Fruit fly (Drosophila melanogaster) whole organism, embryonic: ENCODE results near the gene CG3513.

Source experiments
- Bteb2 ChIP-seq: fragments of 200-800 bp; sonication (Bioruptor generic); optimal IDR thresholded peaks from 2 replicates; lab custom pipeline; 2016; ENCODE audit warnings: missing biosample characterization, missing genetic modification characterization
- CG10462 ChIP-seq: fragments of 200-800 bp; sonication (Bioruptor generic); optimal IDR thresholded peaks from 2 replicates; lab custom pipeline; 2016; ENCODE audit warnings: missing biosample characterization, missing genetic modification characterization
- CG11093 ChIP-seq: fragments of 200-800 bp; sonication (Bioruptor generic); IDR thresholded peaks from 3 replicates; pipeline ENCODE4 v1.3.6; 2022; ENCODE audit warnings: missing biosample characterization, missing genetic modification characterization
- CG11560 ChIP-seq: fragments of 200-800 bp; sonication (Bioruptor generic); IDR thresholded peaks from 3 replicates; pipeline ENCODE4 v1.3.6; 2022; ENCODE audit warnings: missing biosample characterization, missing genetic modification characterization
- CG11695 ChIP-seq: fragments of 200-800 bp; sonication (Bioruptor generic); IDR thresholded peaks from 3 replicates; pipeline ENCODE4 v1.3.6; 2022; ENCODE audit warnings: missing biosample characterization, missing genetic modification characterization
- CG11696 ChIP-seq: fragments of 200-800 bp; sonication (Bioruptor generic); IDR thresholded peaks from 2 replicates; pipeline ENCODE4 v1.3.6; 2022; ENCODE audit warnings: missing biosample characterization, missing genetic modification characterization
- CG11723 ChIP-seq: fragments of 200-800 bp; sonication (Bioruptor generic); optimal IDR thresholded peaks from 2 replicates; lab custom pipeline; 2017; ENCODE audit warnings: missing biosample characterization, mild to moderate bottlenecking, missing genetic modification characterization
- CG12219 ChIP-seq: fragments of 200-800 bp; sonication (Bioruptor generic); optimal IDR thresholded peaks from 3 replicates; lab custom pipeline; 2018; ENCODE audit warnings: missing biosample characterization, mild to moderate bottlenecking, missing genetic modification characterization
- CG12391 ChIP-seq: fragments of 200-800 bp; sonication (Bioruptor generic); optimal IDR thresholded peaks from 3 replicates; lab custom pipeline; 2018; ENCODE audit warnings: missing biosample characterization, mild to moderate bottlenecking, missing genetic modification characterization, moderate library complexity
- CG12942 ChIP-seq: fragments of 200-800 bp; sonication (Bioruptor generic); optimal IDR thresholded peaks from 3 replicates; lab custom pipeline; 2016; ENCODE audit warnings: missing biosample characterization, missing genetic modification characterization
- CG13287 ChIP-seq: fragments of 200-800 bp; sonication (Bioruptor generic); IDR thresholded peaks from 2 replicates; pipeline ENCODE4 v1.3.6; 2022; ENCODE audit warnings: missing biosample characterization, missing genetic modification characterization; ENCODE audit not compliant: partially characterized antibody
- CG14860 ChIP-seq: fragments of 200-800 bp; sonication (Bioruptor generic); IDR thresholded peaks from 3 replicates; pipeline ENCODE4 v1.3.6; 2022; ENCODE audit warnings: missing biosample characterization, missing genetic modification characterization; ENCODE audit not compliant: partially characterized antibody
- CG15073 ChIP-seq: fragments of 200-800 bp; sonication (Bioruptor generic); optimal IDR thresholded peaks from 2 replicates; lab custom pipeline; 2016; ENCODE audit warnings: missing biosample characterization, missing genetic modification characterization
- CG15696 ChIP-seq: fragments of 200-800 bp; sonication (Bioruptor generic); optimal IDR thresholded peaks from 2 replicates; lab custom pipeline; 2019; ENCODE audit warnings: missing biosample characterization, mild to moderate bottlenecking, missing genetic modification characterization, moderate library complexity
- CG1602 ChIP-seq: fragments of 200-800 bp; sonication (Bioruptor generic); optimal IDR thresholded peaks from 3 replicates; lab custom pipeline; 2016; ENCODE audit warnings: missing biosample characterization, missing genetic modification characterization
- CG18262 ChIP-seq: fragments of 200-800 bp; optimal IDR thresholded peaks from 3 replicates; lab custom pipeline; 2019; ENCODE audit warnings: missing biosample characterization, mild to moderate bottlenecking, missing genetic modification characterization, moderate library complexity
- CG18764 ChIP-seq: fragments of 200-800 bp; sonication (Bioruptor generic); optimal IDR thresholded peaks from 3 replicates; lab custom pipeline; 2016; ENCODE audit warnings: missing biosample characterization, missing genetic modification characterization
- CG3407 ChIP-seq: fragments of 200-800 bp; sonication (Bioruptor generic); optimal IDR thresholded peaks from 2 replicates; lab custom pipeline; 2018; ENCODE audit warnings: missing biosample characterization, mild to moderate bottlenecking, missing genetic modification characterization
- CG6854 ChIP-seq: fragments of 200-800 bp; sonication (Bioruptor generic); optimal IDR thresholded peaks from 3 replicates; lab custom pipeline; 2017; ENCODE audit warnings: missing biosample characterization, mild to moderate bottlenecking, missing genetic modification characterization
- Dbx ChIP-seq: fragments of 200-800 bp; sonication (Bioruptor generic); IDR thresholded peaks from 3 replicates; pipeline ENCODE4 v1.3.6; 2022; ENCODE audit warnings: missing biosample characterization, missing genetic modification characterization
- Drgx ChIP-seq: fragments of 200-800 bp; sonication (Bioruptor generic); IDR thresholded peaks from 2 replicates; pipeline ENCODE4 v1.3.6; 2022; ENCODE audit warnings: missing biosample characterization, missing genetic modification characterization
- Ravus ChIP-seq: fragments of 200-800 bp; sonication (Bioruptor generic); IDR thresholded peaks from 2 replicates; pipeline ENCODE4 v1.3.6; 2022; ENCODE audit warnings: missing biosample characterization, missing genetic modification characterization
- Sin3A ChIP-seq: fragments of >200 bp; optimal IDR thresholded peaks from 2 replicates; lab custom pipeline; 2018
- Tbp ChIP-seq: fragments of >200 bp; optimal IDR thresholded peaks from 2 replicates; lab custom pipeline; 2018; ENCODE audit warnings: missing biosample characterization, missing genetic modification characterization
- caup ChIP-seq: fragments of 200-800 bp; sonication (Bioruptor generic); optimal IDR thresholded peaks from 3 replicates; lab custom pipeline; 2017; ENCODE audit warnings: missing biosample characterization, mild to moderate bottlenecking, missing genetic modification characterization, moderate library complexity; ENCODE audit not compliant: severe bottlenecking
- cwo ChIP-seq: fragments of 200-800 bp; sonication (Bioruptor generic); optimal IDR thresholded peaks from 3 replicates; lab custom pipeline; 2017; ENCODE audit warnings: missing biosample characterization, missing genetic modification characterization, mild to moderate bottlenecking, moderate library complexity, missing genetic modification reagents
- dan ChIP-seq: fragments of 200-800 bp; sonication (Bioruptor generic); IDR thresholded peaks from 2 replicates; pipeline ENCODE4 v1.3.6; 2022; ENCODE audit warnings: missing biosample characterization, missing genetic modification characterization
- exex ChIP-seq: fragments of 200-800 bp; sonication (Bioruptor generic); optimal IDR thresholded peaks from 4 replicates; lab custom pipeline; 2018; ENCODE audit warnings: missing biosample characterization, mild to moderate bottlenecking, missing genetic modification characterization, moderate library complexity
- fd64A ChIP-seq: fragments of 200-800 bp; sonication (Bioruptor generic); optimal IDR thresholded peaks from 3 replicates; lab custom pipeline; 2018; ENCODE audit warnings: missing biosample characterization, mild to moderate bottlenecking, missing genetic modification characterization
- gce ChIP-seq: fragments of 200-800 bp; sonication (Bioruptor generic); IDR thresholded peaks from 3 replicates; pipeline ENCODE4 v1.3.6; 2022; ENCODE audit warnings: missing biosample characterization, missing genetic modification characterization
- gcm2 ChIP-seq: fragments of 200-800 bp; sonication (Bioruptor generic); optimal IDR thresholded peaks from 2 replicates; lab custom pipeline; 2016; ENCODE audit warnings: missing biosample characterization, missing genetic modification characterization
- hb ChIP-seq: fragments of 200-800 bp; sonication (Bioruptor generic); IDR thresholded peaks from 3 replicates; pipeline ENCODE4 v1.3.6; 2022; ENCODE audit warnings: missing biosample characterization, missing genetic modification characterization; ENCODE audit not compliant: partially characterized antibody
- kah ChIP-seq: fragments of 200-800 bp; sonication (Bioruptor generic); optimal IDR thresholded peaks from 2 replicates; lab custom pipeline; 2018; ENCODE audit warnings: missing biosample characterization, mild to moderate bottlenecking, missing genetic modification characterization
- lola ChIP-seq, 3 experiments: fragments of >200 bp in 2 of 3; fragments of 200-800 bp in 1 of 3; sonication (Bioruptor generic) in 1 of 3; optimal IDR thresholded peaks; 2 replicates each; lab custom pipeline; 2017 to 2019; ENCODE audit warnings: missing biosample characterization in 3 of 3, missing genetic modification characterization in 3 of 3, mild to moderate bottlenecking in 1 of 3, moderate library complexity in 1 of 3
- pfk ChIP-seq: fragments of 200-800 bp; sonication (Bioruptor generic); optimal IDR thresholded peaks from 2 replicates; lab custom pipeline; 2018; ENCODE audit warnings: missing biosample characterization, mild to moderate bottlenecking, missing genetic modification characterization, moderate library complexity
- pho ChIP-seq: fragments of 200-800 bp; sonication (Bioruptor generic); optimal IDR thresholded peaks from 2 replicates; lab custom pipeline; 2016; ENCODE audit warnings: missing biosample characterization, missing genetic modification characterization
- ranshi ChIP-seq: fragments of 200-800 bp; sonication (Bioruptor generic); IDR thresholded peaks from 2 replicates; pipeline ENCODE4 v1.3.6; 2022; ENCODE audit warnings: missing biosample characterization, missing genetic modification characterization
- run ChIP-seq: fragments of 200-800 bp; sonication (Bioruptor generic); optimal IDR thresholded peaks from 3 replicates; lab custom pipeline; 2018; ENCODE audit warnings: missing biosample characterization, mild to moderate bottlenecking, missing genetic modification characterization
- salm ChIP-seq: fragments of 200-800 bp; sonication (Bioruptor generic); optimal IDR thresholded peaks from 2 replicates; lab custom pipeline; 2018; ENCODE audit warnings: missing biosample characterization, mild to moderate bottlenecking, missing genetic modification characterization
- sima ChIP-seq: fragments of 200-800 bp; sonication (Bioruptor generic); optimal IDR thresholded peaks from 2 replicates; lab custom pipeline; 2016; ENCODE audit warnings: missing biosample characterization, missing genetic modification characterization
- tap ChIP-seq: fragments of 200-800 bp; optimal IDR thresholded peaks from 3 replicates; lab custom pipeline; 2019; ENCODE audit warnings: missing biosample characterization, mild to moderate bottlenecking, missing genetic modification characterization, moderate library complexity
- zfh1 ChIP-seq: fragments of 200-800 bp; sonication (Bioruptor generic); IDR thresholded peaks from 3 replicates; pipeline ENCODE4 v1.3.6; 2022; ENCODE audit warnings: missing biosample characterization, missing genetic modification characterization

The CG3513 gene

DNA sequence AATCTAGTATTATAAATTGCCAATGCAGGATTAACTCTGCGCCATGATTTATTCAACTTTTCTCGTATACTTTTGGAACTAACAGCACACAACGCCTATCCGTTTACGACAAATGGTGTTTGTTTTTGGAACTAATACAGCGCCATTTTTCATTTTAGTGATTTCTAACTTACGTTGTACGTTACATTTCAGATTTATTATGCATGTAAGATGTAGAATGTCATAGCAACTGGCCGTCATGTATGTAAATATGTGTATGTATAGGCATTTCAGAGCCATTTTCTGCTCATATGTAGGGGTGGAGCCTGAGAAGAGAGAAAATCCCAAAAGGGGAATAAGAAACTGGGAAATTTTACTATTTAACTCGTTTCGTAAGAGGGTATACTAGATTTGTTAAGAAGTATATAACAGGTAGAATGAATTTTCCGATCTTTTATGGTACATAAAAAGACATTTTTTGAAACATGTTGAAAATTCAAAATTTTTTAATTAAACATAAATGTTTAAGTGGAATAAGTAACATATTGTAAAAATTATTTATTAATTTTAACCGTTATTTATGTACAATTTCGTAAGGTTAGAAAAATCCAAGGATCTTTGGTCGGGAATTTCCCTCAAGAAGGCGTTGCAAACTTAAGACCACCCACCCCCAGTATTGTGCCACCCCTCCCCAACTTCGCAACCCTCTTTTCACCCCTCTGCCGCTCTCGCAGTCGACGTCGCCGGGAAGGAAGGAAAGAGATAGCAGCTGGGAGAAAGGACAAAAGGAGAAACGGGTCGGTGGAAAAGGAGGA lies 35.4 kb downstream of the CG3513 start (continued):
- no peak for TF ChIP-seq dan (GFP tag; lab: Robert Waterston, UW)
- TF ChIP-seq CG18262 (tag; lab: Kevin White, UChicago), result peak; percentile 50
- TF ChIP-seq sima, result no peak
- no peak for TF ChIP-seq pfk
- TF ChIP-seq fd64A (GFP tag; lab: Kevin White, UChicago), result no peak
- TF ChIP-seq run (tag; lab: Kevin White, UChicago), result peak; percentile 11
- peak; percentile 39; the same call in 1 of the 2 replicates for TF ChIP-seq ranshi (GFP tag; lab: Robert Waterston, UW)
- no peak for TF ChIP-seq CG11723
- no peak for TF ChIP-seq CG12219 (GFP tag; lab: Kevin White, UChicago)
- no peak for TF ChIP-seq CG14860 (GFP tag; lab: Robert Waterston, UW)
- TF ChIP-seq Ravus (GFP tag; lab: Robert Waterston, UW), result no peak
- peak; percentile 46; the same call in 2 of the 3 replicates for TF ChIP-seq zfh1
- TF ChIP-seq Bteb2 (GFP tag; lab: Kevin White, UChicago), result peak; percentile 33
- no peak for TF ChIP-seq CG15073 (GFP tag; lab: Kevin White, UChicago)
- TF ChIP-seq Tbp (GFP tag; lab: Kevin White, UChicago), result no peak
- peak; percentile 40 for TF ChIP-seq CG12391 (tag; lab: Kevin White, UChicago)
- TF ChIP-seq pho (GFP tag; lab: Kevin White, UChicago), result peak; percentile 65
- TF ChIP-seq CG1602 (GFP tag; lab: Kevin White, UChicago), result peak; percentile 23
- TF ChIP-seq kah (GFP tag; lab: Kevin White, UChicago), result no peak
- TF ChIP-seq tap (tag; lab: Kevin White, UChicago), result peak; percentile 10
- TF ChIP-seq CG12942, result peak; percentile 31
- no peak for TF ChIP-seq salm (tag; lab: Kevin White, UChicago)
- no peak for TF ChIP-seq hb (GFP tag; lab: Robert Waterston, UW)
- TF ChIP-seq CG13287 (GFP tag; lab: Robert Waterston, UW), result peak; percentile 51
- TF ChIP-seq CG11560, result no peak
- no peak for TF ChIP-seq CG11696 (GFP tag; lab: Robert Waterston, UW)
- peak; percentile 27 for TF ChIP-seq caup (GFP tag; lab: Kevin White, UChicago)
- no peak for TF ChIP-seq exex (tag; lab: Kevin White, UChicago)
- peak; percentile 60; the same call in 1 of the 3 replicates for TF ChIP-seq CG11695
- peak; percentile 36 for TF ChIP-seq CG18764 (GFP tag; lab: Kevin White, UChicago)
- no peak for TF ChIP-seq CG3407 (GFP tag; lab: Kevin White, UChicago)
- TF ChIP-seq Sin3A, result no peak
- peak; percentile 18 for TF ChIP-seq gcm2 (GFP tag; lab: Kevin White, UChicago)
- TF ChIP-seq Dbx (GFP tag; lab: Robert Waterston, UW), result peak; percentile 81
- TF ChIP-seq CG10462 (GFP tag; lab: Kevin White, UChicago), result no peak
- no peak for TF ChIP-seq lola (GFP tag; optimal IDR thresholded peaks at IDR 0.05; lab: Kevin White, UChicago)
- no peak for TF ChIP-seq cwo (GFP tag; lab: Kevin White, UChicago)
- peak; percentile 84 for TF ChIP-seq CG15696 (tag; lab: Kevin White, UChicago)
- peak; percentile 81 for TF ChIP-seq Drgx
- TF ChIP-seq CG11093 (GFP tag; lab: Robert Waterston, UW), result 0 out of 3 replicates have a peak, but pooled peaks have one; percentile 31
- TF ChIP-seq CG6854 (GFP tag; lab: Kevin White, UChicago), result no peak
- peak; percentile 53; the same call in 1 of the 3 replicates for TF ChIP-seq gce (GFP tag; lab: Robert Waterston, UW)
